Worm (Caenorhabditis elegans): ENCODE results near the gene nhr-95.

nhr-95 gene

ce11 chrV:19082541-19082940, at the start of gene nhr-95:
Gene nhr-95 (minus strand): TSS chrV:19082641.
- TF ChIP-seq nhr-76 (tag; optimal IDR thresholded peaks at IDR 0.05) (no peak), blmp-1 (tag; optimal IDR thresholded peaks at IDR 0.05) (peak; percentile 45)

ce11 chrV:19131848-19132401, 49.5 kb upstream of the nhr-95 start:
- no peak for TF ChIP-seq efl-1 (optimal IDR thresholded peaks at IDR 0.05)
- TF ChIP-seq efl-1 (GFP tag; optimal IDR thresholded peaks at IDR 0.05 in 1 of 2): peak in 1 of 2 experiments; percentile 50
- TF ChIP-seq unc-130 (tag; optimal IDR thresholded peaks at IDR 0.05): no peak
- TF ChIP-seq ces-1 (GFP tag; optimal IDR thresholded peaks at IDR 0.05): no peak
- no peak for TF ChIP-seq blmp-1 (tag; optimal IDR thresholded peaks at IDR 0.05)

DNA sequence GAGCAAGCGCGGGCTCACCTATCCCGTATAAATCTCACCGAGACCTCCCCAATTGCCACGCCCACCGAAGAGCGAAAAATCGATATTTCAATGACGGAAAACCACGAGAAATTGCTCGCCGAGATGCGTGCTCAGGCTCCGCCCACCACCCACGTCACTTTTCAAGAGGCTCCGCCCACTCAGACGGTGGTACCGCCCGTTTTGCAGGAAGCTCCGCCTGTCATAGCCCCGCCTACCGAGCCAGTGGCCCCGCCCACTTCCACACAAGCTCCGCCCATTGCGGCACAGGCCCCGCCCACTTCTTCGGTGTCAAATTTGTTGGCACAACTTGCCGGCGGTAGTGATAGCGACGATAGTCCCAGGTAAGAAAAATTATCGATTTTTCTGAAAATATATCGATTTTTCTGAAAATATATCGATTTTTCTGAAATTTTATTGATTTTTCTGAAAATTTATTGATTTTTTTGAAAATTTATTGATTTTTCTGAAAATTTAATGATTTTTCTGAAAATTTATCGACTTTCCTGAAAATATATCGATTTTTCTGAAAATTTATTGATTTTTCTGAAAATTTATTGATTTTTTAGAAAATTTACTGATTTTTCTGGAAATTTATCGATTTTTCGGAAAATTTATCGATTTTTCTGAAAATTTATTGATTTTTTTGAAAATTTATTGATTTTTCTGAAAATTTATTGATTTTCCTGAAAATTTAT, 47.2 kb upstream of the nhr-95 start:
- TF ChIP-seq Y116A8C.19 (tag; optimal IDR thresholded peaks at IDR 0.05; ENCODE audit: borderline replicate concordance): no peak
- no peak for TF ChIP-seq nhr-71 (tag; optimal IDR thresholded peaks at IDR 0.05)
- no peak for TF ChIP-seq blmp-1 (tag; optimal IDR thresholded peaks at IDR 0.05)
- no peak for TF ChIP-seq ztf-4 (tag; optimal IDR thresholded peaks at IDR 0.05)
- TF ChIP-seq sptf-1 (tag; optimal IDR thresholded peaks at IDR 0.05): no peak
- no peak for TF ChIP-seq egl-27 (tag; optimal IDR thresholded peaks at IDR 0.05)
- no peak for TF ChIP-seq nhr-28 (tag; optimal IDR thresholded peaks at IDR 0.05)
- TF ChIP-seq snu-23 (GFP tag; optimal IDR thresholded peaks at IDR 0.05): no peak

ce11 chrV:19127225-19127624, 44.8 kb upstream of the nhr-95 start, which contains the start of gene dyf-17:
Gene dyf-17 (plus strand): TSS chrV:19127525.
- TF ChIP-seq grh-1 (GFP tag; IDR thresholded peaks at IDR 0.05): no peak
- no peak for TF ChIP-seq lir-3 (tag; optimal IDR thresholded peaks at IDR 0.05; ENCODE audit: poor library complexity)
- no peak for TF ChIP-seq ceh-82 (tag; optimal IDR thresholded peaks at IDR 0.05)
- no peak for TF ChIP-seq nhr-237 (tag; optimal IDR thresholded peaks at IDR 0.05)
- TF ChIP-seq ama-1 (optimal IDR thresholded peaks at IDR 0.05): no peak
- TF ChIP-seq irx-1 (tag; optimal IDR thresholded peaks at IDR 0.05): no peak
- no peak for TF ChIP-seq egl-27 (tag; optimal IDR thresholded peaks at IDR 0.05)
- TF ChIP-seq ztf-4 (tag; optimal IDR thresholded peaks at IDR 0.05): no peak

ce11 chrV:19125812-19126211, 43.4 kb upstream of the nhr-95 start:
- peak; percentile 66 for TF ChIP-seq irx-1 (tag; optimal IDR thresholded peaks at IDR 0.05)
- no peak for TF ChIP-seq lin-14 (GFP tag; optimal IDR thresholded peaks at IDR 0.05)
- TF ChIP-seq ztf-4 (tag; optimal IDR thresholded peaks at IDR 0.05): no peak
- TF ChIP-seq nhr-77 (tag; optimal IDR thresholded peaks at IDR 0.05): peak; percentile 0
- peak; percentile 32 to 44 (median 33) for TF ChIP-seq ceh-82 (tag; optimal IDR thresholded peaks at IDR 0.05)
- TF ChIP-seq hpl-2 (GFP tag; optimal IDR thresholded peaks at IDR 0.05): no peak
- peak; percentile 46 for TF ChIP-seq snpc-4 (tag; optimal IDR thresholded peaks at IDR 0.05)
- peak; percentile 48 for TF ChIP-seq nhr-20 (tag; optimal IDR thresholded peaks at IDR 0.05)
- peak; percentile 61 for TF ChIP-seq C16A3.4 (tag; optimal IDR thresholded peaks at IDR 0.05)
- TF ChIP-seq unc-30 (tag; optimal IDR thresholded peaks at IDR 0.05): no peak
- peak; percentile 59 to 61 for TF ChIP-seq lsy-2 (tag; optimal IDR thresholded peaks at IDR 0.05)
- no peak for TF ChIP-seq ceh-90 (tag; optimal IDR thresholded peaks at IDR 0.05)
- no peak for TF ChIP-seq nhr-28 (tag; optimal IDR thresholded peaks at IDR 0.05)
- no peak for TF ChIP-seq lin-15B (tag; optimal IDR thresholded peaks at IDR 0.05)
- TF ChIP-seq grh-1 (GFP tag; IDR thresholded peaks at IDR 0.05): peak; percentile 63
- TF ChIP-seq sup-37 (GFP tag; optimal IDR thresholded peaks at IDR 0.05): peak; percentile 21
- peak; percentile 92 for TF ChIP-seq nhr-19 (GFP tag; conservative IDR thresholded peaks at IDR 0.05)
- no peak for TF ChIP-seq F16B12.6 (tag; optimal IDR thresholded peaks at IDR 0.05)
- peak; percentile 1 for TF ChIP-seq fos-1 (tag; optimal IDR thresholded peaks at IDR 0.05)
- TF ChIP-seq isw-1 (GFP tag; IDR thresholded peaks at IDR 0.05): peak; percentile 59
- peak; percentile 72 for TF ChIP-seq nhr-71 (tag; optimal IDR thresholded peaks at IDR 0.05)
- peak; percentile 80 for TF ChIP-seq ceh-8 (GFP tag; optimal IDR thresholded peaks at IDR 0.05)
- TF ChIP-seq swsn-7 (tag; optimal IDR thresholded peaks at IDR 0.05): peak; percentile 64
- peak; percentile 80 for TF ChIP-seq fkh-8 (tag; optimal IDR thresholded peaks at IDR 0.05)
- peak; percentile 51 for TF ChIP-seq tbx-2 (tag; optimal IDR thresholded peaks at IDR 0.05)
- peak; percentile 65 for TF ChIP-seq pax-3 (tag; optimal IDR thresholded peaks at IDR 0.05)
- TF ChIP-seq ceh-63 (GFP tag; optimal IDR thresholded peaks at IDR 0.05): no peak
- TF ChIP-seq C34B4.2 (tag; optimal IDR thresholded peaks at IDR 0.05): no peak
- peak; percentile 54 for TF ChIP-seq unc-86 (tag; optimal IDR thresholded peaks at IDR 0.05)
- TF ChIP-seq egl-13 (tag; optimal IDR thresholded peaks at IDR 0.05): peak; percentile 29
- TF ChIP-seq sox-4 (tag; optimal IDR thresholded peaks at IDR 0.05): no peak
